Worm (Caenorhabditis elegans): ENCODE measurements around the gene C35D10.12.

- TF ChIP-seq lin-13 (tag; optimal IDR thresholded peaks at IDR 0.05) (no peak), lsy-2 (tag; optimal IDR thresholded peaks at IDR 0.05) (no peak), nhr-237 (tag; optimal IDR thresholded peaks at IDR 0.05) (no peak), elt-1 (tag; optimal IDR thresholded peaks at IDR 0.05; ENCODE audit: borderline replicate concordance, insufficient read depth) (no peak)
Measured at ce11 chrIII:4866762-4867161, 7.8 kb downstream of the C35D10.12 start, which contains the start of gene C35D10.17.
